Worm (Caenorhabditis elegans): ENCODE measurements around the gene Y73F4A.1.

Y73F4A.1 gene

DNA sequence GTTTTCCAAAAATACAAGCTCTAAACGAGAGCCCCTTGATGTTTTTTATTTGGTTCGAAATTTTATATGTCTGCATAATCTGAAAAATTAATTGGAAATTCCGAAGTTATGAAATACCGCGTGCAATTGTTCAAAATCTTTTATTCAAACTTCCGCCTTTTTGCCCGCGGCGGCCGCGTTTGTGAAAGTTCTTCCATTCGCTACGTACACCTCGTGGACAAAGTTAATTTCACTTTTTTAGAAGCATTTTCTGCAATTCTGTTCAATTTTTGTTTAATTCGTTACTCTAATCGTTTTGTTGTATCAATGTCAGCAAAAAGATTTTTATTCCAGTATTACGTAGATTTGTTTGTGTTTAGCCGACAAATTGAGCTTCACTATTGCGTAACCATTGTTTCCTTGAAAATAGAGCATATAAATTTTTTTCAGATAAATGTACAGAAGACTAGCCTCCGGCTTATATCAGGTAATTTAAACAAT lies 29.1 kb upstream of the Y73F4A.1 start, which contains the start of gene mppb-1:
TSS of gene mppb-1 (plus strand) at position 430 of the 480 bp plus-strand sequence.
- no peak for TF ChIP-seq med-1 (GFP tag; optimal IDR thresholded peaks at IDR 0.05; ENCODE audit: insufficient read depth)
- TF ChIP-seq cog-1 (tag; optimal IDR thresholded peaks at IDR 0.05) = peak; percentile 23
- peak; percentile 80 for TF ChIP-seq ztf-23 (GFP tag; IDR thresholded peaks at IDR 0.05)
- 0 out of 2 replicates have a peak, but pooled peaks have one; percentile 30 for TF ChIP-seq ref-1 (GFP tag; conservative IDR thresholded peaks at IDR 0.05)
- no peak for TF ChIP-seq T22C8.4 (GFP tag; IDR thresholded peaks at IDR 0.05)
- no peak for TF ChIP-seq klf-2 (GFP tag; conservative IDR thresholded peaks at IDR 0.05)

DNA sequence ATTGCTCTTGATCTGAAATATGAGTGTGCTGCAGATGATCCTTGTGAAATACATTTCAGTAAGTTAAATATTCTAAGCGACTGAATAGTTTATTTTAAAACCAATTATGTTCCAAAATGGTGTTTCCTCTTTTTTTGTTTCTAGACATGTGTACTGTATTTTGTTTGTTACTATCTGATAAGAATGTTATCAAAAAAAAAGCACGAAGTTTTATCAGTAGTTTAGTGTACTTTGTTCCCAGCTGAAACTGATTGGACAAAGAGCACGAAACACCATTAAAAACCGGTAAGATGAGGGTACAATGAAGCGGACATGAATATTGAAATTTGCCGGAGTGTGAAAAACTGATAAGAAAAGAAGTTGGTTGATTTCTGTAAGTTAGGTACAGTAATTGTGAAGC lies 25.0 kb upstream of the Y73F4A.1 start:
- TF ChIP-seq klf-2 (GFP tag; conservative IDR thresholded peaks at IDR 0.05) (no peak), med-1 (GFP tag; optimal IDR thresholded peaks at IDR 0.05; ENCODE audit: insufficient read depth) (no peak), ztf-23 (GFP tag; IDR thresholded peaks at IDR 0.05) (no peak), ref-1 (GFP tag; conservative IDR thresholded peaks at IDR 0.05) (no peak), T22C8.4 (GFP tag; IDR thresholded peaks at IDR 0.05) (no peak), tab-1 (GFP tag; IDR thresholded peaks at IDR 0.05) (no peak), ztf-29 (GFP tag; IDR thresholded peaks at IDR 0.05) (no peak), flt-1 (GFP tag; IDR thresholded peaks at IDR 0.05) (no peak), cog-1 (tag; optimal IDR thresholded peaks at IDR 0.05) (no peak)

DNA sequence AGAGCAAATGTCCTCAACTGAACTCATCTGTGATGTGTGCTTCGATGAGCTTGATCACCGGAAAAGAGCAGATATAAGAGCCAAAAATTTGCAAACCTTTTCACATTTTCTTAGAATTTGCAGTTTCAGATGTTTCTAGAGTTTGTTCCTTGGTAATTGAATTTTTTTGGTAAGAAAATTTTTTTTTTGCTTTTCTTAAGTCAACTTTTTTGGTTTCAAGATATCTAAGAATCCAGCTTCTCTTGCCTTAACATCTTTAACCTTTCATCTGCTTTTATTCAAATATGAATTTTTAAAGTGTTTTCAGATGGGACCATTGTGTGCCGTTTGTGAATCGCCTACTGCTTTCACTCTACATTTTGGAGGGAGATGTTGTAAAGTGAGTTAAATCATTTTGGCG lies 24.6 kb upstream of the Y73F4A.1 start, which contains the start of gene nhr-11:
TSS of gene nhr-11 (plus strand) at position 301 of the 400 bp plus-strand sequence.
- no peak for TF ChIP-seq tab-1 (GFP tag; IDR thresholded peaks at IDR 0.05)
- TF ChIP-seq klf-2 (GFP tag; conservative IDR thresholded peaks at IDR 0.05) = no peak
- no peak for TF ChIP-seq ztf-29 (GFP tag; IDR thresholded peaks at IDR 0.05)
- no peak for TF ChIP-seq ref-1 (GFP tag; conservative IDR thresholded peaks at IDR 0.05)
- TF ChIP-seq cog-1 (tag; optimal IDR thresholded peaks at IDR 0.05) = no peak
- no peak for TF ChIP-seq flt-1 (GFP tag; IDR thresholded peaks at IDR 0.05)
- no peak for TF ChIP-seq med-1 (GFP tag; optimal IDR thresholded peaks at IDR 0.05; ENCODE audit: insufficient read depth)
- TF ChIP-seq ztf-23 (GFP tag; IDR thresholded peaks at IDR 0.05) = no peak

DNA sequence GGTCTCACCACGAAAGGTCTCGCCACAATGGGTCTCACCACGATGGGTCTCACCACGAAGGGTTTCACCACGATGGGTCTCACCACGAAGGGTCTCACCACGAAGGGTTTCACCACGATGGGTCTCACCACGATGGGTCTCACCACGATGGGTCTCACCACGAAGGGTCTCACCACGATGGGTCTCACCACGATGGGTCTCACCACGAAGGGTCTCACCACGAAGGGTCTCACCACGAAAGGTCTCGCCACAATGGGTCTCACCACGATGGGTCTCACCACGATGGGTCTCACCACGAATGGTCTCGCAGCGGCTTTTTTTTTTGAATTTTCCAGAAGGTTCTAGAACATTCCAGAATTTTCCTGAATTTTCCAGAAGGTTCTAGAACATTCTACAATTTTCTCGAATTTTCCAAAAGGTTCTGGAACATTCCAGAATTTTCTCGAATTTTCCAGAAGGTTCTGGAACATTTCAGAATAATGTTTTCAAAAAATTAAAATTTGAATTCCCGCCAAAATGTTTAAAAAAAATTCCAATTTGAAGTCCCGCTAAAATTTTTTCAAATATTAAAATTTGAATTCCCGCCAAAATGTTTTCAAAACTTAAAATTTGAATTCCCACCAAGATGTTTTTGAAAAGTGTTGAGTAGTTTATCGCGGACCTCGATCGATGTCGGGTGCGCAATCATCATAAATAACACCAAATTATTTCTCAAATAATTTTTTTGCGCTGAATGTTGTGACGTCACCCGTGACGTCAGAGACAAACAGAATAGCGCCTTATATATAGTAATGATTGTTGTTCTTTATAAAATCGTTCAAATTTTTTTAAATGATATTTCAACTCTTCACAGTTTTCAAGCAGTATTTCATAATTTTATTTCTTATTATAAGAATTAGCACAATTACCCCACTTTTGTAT lies 22.4 kb upstream of the Y73F4A.1 start:
- TF ChIP-seq flt-1 (GFP tag; IDR thresholded peaks at IDR 0.05) = peak; percentile 34; the same call in 1 of the 2 replicates

DNA sequence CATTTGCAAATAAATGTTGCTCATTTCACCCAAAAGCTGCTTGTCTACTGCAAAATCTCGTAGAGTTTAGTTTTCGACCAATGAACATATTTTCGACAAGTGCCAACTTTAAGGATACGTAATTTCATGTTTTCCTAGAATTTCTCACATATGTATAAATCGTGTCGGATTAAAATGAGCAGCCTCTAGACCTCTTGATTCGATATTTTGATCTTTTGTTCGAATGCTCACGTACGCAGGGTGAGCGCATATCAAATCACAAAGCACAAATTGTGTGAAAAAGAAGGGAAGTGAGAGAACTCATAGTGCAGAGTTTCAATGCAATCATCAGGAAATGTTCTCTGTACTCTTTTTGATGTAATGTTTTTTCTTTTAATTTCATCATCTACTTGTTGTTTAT lies 18.4 kb upstream of the Y73F4A.1 start:
- no peak for TF ChIP-seq tab-1 (GFP tag; IDR thresholded peaks at IDR 0.05)
- no peak for TF ChIP-seq ztf-23 (GFP tag; IDR thresholded peaks at IDR 0.05)
- no peak for TF ChIP-seq flt-1 (GFP tag; IDR thresholded peaks at IDR 0.05)
- TF ChIP-seq ref-1 (GFP tag; conservative IDR thresholded peaks at IDR 0.05) = no peak
- no peak for TF ChIP-seq cog-1 (tag; optimal IDR thresholded peaks at IDR 0.05)

DNA sequence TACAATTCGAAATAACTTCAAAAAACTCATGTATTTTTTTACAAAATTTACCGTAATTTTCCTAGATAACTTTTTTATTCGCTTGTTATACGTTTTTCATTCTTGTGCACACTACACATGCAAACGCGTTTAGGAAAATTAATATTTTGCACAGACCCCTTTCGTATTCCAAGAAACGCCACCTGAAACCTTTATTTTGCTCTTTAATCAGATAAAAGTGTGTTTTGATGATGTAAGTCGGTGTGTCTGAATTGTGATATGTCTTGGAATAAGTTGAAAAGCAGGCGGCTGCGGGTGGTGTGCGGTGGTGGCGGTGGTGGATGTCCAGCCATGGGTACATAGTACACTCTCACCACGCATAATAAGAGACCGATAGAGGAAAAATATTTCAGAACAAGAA lies 8.3 kb upstream of the Y73F4A.1 start:
- no peak for TF ChIP-seq tab-1 (GFP tag; IDR thresholded peaks at IDR 0.05)
- TF ChIP-seq cog-1 (tag; optimal IDR thresholded peaks at IDR 0.05) = no peak
- TF ChIP-seq ztf-29 (GFP tag; IDR thresholded peaks at IDR 0.05) = no peak
- no peak for TF ChIP-seq klf-2 (GFP tag; conservative IDR thresholded peaks at IDR 0.05)
- no peak for TF ChIP-seq ref-1 (GFP tag; conservative IDR thresholded peaks at IDR 0.05)
- TF ChIP-seq med-1 (GFP tag; optimal IDR thresholded peaks at IDR 0.05; ENCODE audit: insufficient read depth) = no peak

DNA sequence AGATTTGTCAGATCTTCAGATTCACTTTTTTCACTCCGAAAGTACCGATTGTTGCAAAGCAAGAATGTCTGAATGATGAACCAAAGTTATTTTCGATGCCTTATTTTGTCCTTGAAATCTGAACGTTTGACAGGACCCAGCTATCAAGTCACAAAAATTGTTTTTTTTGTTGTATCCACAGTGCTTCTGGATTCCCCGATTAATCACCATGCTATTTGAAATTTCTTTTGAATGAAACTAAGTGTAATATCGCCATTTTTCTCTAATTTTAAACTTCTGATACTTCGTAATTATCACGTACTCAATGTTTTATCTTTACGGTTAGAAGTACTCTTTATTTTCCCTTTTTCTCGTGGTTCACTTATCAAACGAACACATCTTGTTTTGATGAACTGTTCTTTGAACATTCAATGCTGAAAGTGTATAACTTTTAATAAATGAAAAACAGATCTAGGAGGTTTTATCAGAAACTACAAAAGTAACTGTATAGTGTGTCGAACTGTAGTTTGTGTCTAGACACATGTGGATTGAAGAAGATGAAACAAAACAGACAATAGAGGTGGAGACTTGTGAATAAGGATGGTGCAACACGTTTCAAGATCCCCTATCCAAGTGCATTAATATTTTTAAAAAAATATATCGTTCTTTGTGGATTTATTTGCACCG lies 6.5 kb upstream of the Y73F4A.1 start:
- TF ChIP-seq flt-1 (GFP tag; IDR thresholded peaks at IDR 0.05) = no peak
- TF ChIP-seq klf-2 (GFP tag; conservative IDR thresholded peaks at IDR 0.05) = no peak
- TF ChIP-seq T22C8.4 (GFP tag; IDR thresholded peaks at IDR 0.05) = no peak
- TF ChIP-seq med-1 (GFP tag; optimal IDR thresholded peaks at IDR 0.05; ENCODE audit: insufficient read depth) = no peak
- no peak for TF ChIP-seq cog-1 (tag; optimal IDR thresholded peaks at IDR 0.05)
- no peak for TF ChIP-seq tab-1 (GFP tag; IDR thresholded peaks at IDR 0.05)
- TF ChIP-seq ztf-29 (GFP tag; IDR thresholded peaks at IDR 0.05) = no peak

DNA sequence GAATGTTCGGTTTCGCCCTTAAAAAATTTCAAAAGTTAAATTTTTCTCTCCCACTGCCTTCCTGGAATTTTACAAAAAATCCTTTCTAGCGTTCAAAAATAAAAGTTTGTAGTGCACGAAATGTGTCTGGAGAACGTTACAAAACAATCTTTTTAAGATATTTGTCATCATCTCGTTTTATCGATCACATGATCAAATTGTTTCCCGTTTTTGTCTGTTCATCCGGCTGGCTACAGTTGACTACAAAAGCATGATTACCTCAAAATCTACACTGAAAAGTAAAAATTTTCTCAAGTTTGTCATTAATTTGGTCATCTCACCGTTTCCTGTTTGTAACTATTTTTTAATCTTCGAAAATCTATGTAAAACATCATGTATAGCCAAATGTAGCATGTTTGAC lies 5.9 kb upstream of the Y73F4A.1 start:
- TF ChIP-seq flt-1 (GFP tag; IDR thresholded peaks at IDR 0.05) (no peak), klf-2 (GFP tag; conservative IDR thresholded peaks at IDR 0.05) (no peak), tab-1 (GFP tag; IDR thresholded peaks at IDR 0.05) (no peak)

DNA sequence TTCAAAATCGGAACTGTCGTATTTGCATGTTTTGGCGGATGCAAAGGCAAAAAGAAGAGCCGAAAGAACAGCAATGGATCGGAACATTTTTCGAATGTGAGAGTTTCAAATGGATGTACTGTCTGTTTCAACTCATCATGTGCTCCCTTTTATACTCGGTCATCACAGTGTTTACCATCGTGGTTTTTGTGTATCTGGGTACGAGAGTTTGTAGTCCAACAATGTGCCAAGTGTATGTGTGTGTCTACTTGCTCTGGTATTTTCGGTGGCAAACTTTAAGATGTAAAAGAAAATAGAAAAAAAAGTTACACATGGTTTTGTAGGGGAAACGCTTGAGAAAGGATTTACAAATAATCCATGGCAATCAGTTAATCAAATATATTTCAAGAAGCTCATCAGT lies 1.9 kb downstream of the Y73F4A.1 start, which contains the start of gene Y73F4A.2:
TSS of gene Y73F4A.2 (minus strand) at position 124 of the 400 bp plus-strand sequence.
- no peak for TF ChIP-seq flt-1 (GFP tag; IDR thresholded peaks at IDR 0.05)
- TF ChIP-seq T22C8.4 (GFP tag; IDR thresholded peaks at IDR 0.05) = no peak
- no peak for TF ChIP-seq med-1 (GFP tag; optimal IDR thresholded peaks at IDR 0.05; ENCODE audit: insufficient read depth)
- TF ChIP-seq cog-1 (tag; optimal IDR thresholded peaks at IDR 0.05) = no peak

DNA sequence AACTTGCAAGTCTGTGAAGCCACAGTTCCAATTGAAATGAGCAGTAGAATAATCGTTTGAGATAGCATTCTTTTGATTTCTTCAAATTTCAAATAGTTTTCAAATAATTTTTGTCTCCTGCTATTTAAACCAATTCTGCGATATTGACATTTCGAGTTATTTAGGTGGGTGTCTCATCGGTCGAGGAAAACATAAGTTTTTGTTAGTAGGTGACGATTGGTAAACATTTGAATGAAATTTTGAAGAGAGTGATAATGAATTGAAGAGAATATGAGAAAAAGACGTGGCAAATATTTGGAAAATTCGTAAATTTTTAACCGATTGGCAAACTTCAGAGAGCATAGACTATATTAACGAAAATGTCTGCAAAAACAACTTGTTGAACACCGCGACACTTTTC lies 4.8 kb downstream of the Y73F4A.1 start, which contains the start of gene Y73F4A.3:
TSS of gene Y73F4A.3 (minus strand) at position 101 of the 400 bp plus-strand sequence.
- no peak for TF ChIP-seq tab-1 (GFP tag; IDR thresholded peaks at IDR 0.05)
- no peak for TF ChIP-seq cog-1 (tag; optimal IDR thresholded peaks at IDR 0.05)
- TF ChIP-seq med-1 (GFP tag; optimal IDR thresholded peaks at IDR 0.05; ENCODE audit: insufficient read depth) = no peak
- no peak for TF ChIP-seq ref-1 (GFP tag; conservative IDR thresholded peaks at IDR 0.05)
- TF ChIP-seq ztf-23 (GFP tag; IDR thresholded peaks at IDR 0.05) = no peak
- TF ChIP-seq T22C8.4 (GFP tag; IDR thresholded peaks at IDR 0.05) = no peak
- no peak for TF ChIP-seq klf-2 (GFP tag; conservative IDR thresholded peaks at IDR 0.05)
- no peak for TF ChIP-seq flt-1 (GFP tag; IDR thresholded peaks at IDR 0.05)
- no peak for TF ChIP-seq ztf-29 (GFP tag; IDR thresholded peaks at IDR 0.05)

Data from whole organism, midembryonic.